Worm (Caenorhabditis elegans) whole organism, L1 larva: ENCODE measurements around the gene exc-7.
A peak's percentile ranks its signal among the peaks of the same experiment; 100 is the strongest.

Experiments used
- C16A3.4 ChIP-seq: fragments of 150-350 bp; optimal IDR thresholded peaks from 2 replicates; lab custom pipeline; 2014; ENCODE audit warnings: missing biosample characterization, missing genetic modification characterization
- C34B4.2 ChIP-seq: sonication (generic microtip); optimal IDR thresholded peaks from 2 replicates; lab custom pipeline; 2017; ENCODE audit warnings: mild to moderate bottlenecking, missing genetic modification characterization, missing compliant biosample characterization
- aha-1 ChIP-seq: fragments of 150-350 bp; optimal IDR thresholded peaks from 2 replicates; lab custom pipeline; 2014; ENCODE audit warnings: missing biosample characterization, missing genetic modification characterization
- ceh-82 ChIP-seq, 3 experiments: fragments of 150-350 bp in 1 of 3; sonication (generic microtip) in 2 of 3; optimal IDR thresholded peaks; 2 replicates each; lab custom pipeline; 2014 to 2017; ENCODE audit warnings: missing biosample characterization in 3 of 3, missing genetic modification characterization in 3 of 3
- ceh-88 ChIP-seq: fragments of 200-800 bp; sonication (Bioruptor generic); IDR thresholded peaks from 2 replicates; pipeline ENCODE4 v1.3.6; 2022; ENCODE audit warnings: missing genetic modification characterization, missing compliant biosample characterization
- ceh-90 ChIP-seq: sonication (generic microtip); optimal IDR thresholded peaks from 2 replicates; lab custom pipeline; 2016; ENCODE audit warnings: missing genetic modification characterization, missing compliant biosample characterization
- dsc-1 ChIP-seq: sonication (generic microtip); optimal IDR thresholded peaks from 2 replicates; lab custom pipeline; 2016; ENCODE audit warnings: mild to moderate bottlenecking, missing genetic modification characterization, missing compliant biosample characterization
- efl-1 ChIP-seq, 4 experiments: fragments of 150-350 bp; optimal IDR thresholded peaks in 3 of 4; peaks in 1 of 4; 1 replicate in 1 of 4; 2 replicates in 3 of 4; lab custom pipeline; 2014; ENCODE audit warnings: missing biosample characterization in 2 of 4, missing genetic modification characterization in 2 of 4, missing genetic modification reagents in 2 of 4
- efl-3 ChIP-seq: fragments of 200-800 bp; sonication (Bioruptor generic); optimal IDR thresholded peaks from 2 replicates; lab custom pipeline; 2018; ENCODE audit warnings: mild to moderate bottlenecking, missing genetic modification characterization, missing compliant biosample characterization
- egl-13 ChIP-seq: sonication (generic microtip); optimal IDR thresholded peaks from 2 replicates; lab custom pipeline; 2016; ENCODE audit warnings: missing genotype, missing genetic modification reagents, missing genetic modification characterization, missing compliant biosample characterization
- egl-27 ChIP-seq, 2 experiments: fragments of 150-350 bp in 1 of 2; sonication (generic microtip); optimal IDR thresholded peaks; 3 replicates each; lab custom pipeline; 2017 to 2018; ENCODE audit warnings: missing biosample characterization in 2 of 2, missing genetic modification characterization in 2 of 2, missing genetic modification reagents in 2 of 2
- elt-2 ChIP-seq: sonication (generic microtip); optimal IDR thresholded peaks from 2 replicates; lab custom pipeline; 2016; ENCODE audit warnings: missing genetic modification characterization, mild to moderate bottlenecking, inconsistent platforms, missing compliant biosample characterization, missing genetic modification reagents
- elt-3 ChIP-seq, 6 experiments: fragments of 150-350 bp in 1 of 6; sonication (generic microtip); optimal IDR thresholded peaks; 2 replicates each; lab custom pipeline; 2017 to 2018; ENCODE audit warnings: missing biosample characterization in 6 of 6, missing genetic modification characterization in 6 of 6, inconsistent platforms in 1 of 6
- ets-5 ChIP-seq: fragments of 200-800 bp; sonication (Bioruptor generic); IDR thresholded peaks from 2 replicates; pipeline ENCODE4 v1.3.6; 2022; ENCODE audit warnings: missing genetic modification characterization, missing compliant biosample characterization
- fkh-8 ChIP-seq: sonication (generic microtip); optimal IDR thresholded peaks from 2 replicates; lab custom pipeline; 2016; ENCODE audit warnings: mild to moderate bottlenecking, missing genetic modification characterization, missing compliant biosample characterization
- fos-1 ChIP-seq: fragments of 150-350 bp; optimal IDR thresholded peaks from 2 replicates; lab custom pipeline; 2014; ENCODE audit warnings: missing biosample characterization, missing genetic modification characterization
- grh-1 ChIP-seq: fragments of 200-800 bp; sonication (Bioruptor generic); IDR thresholded peaks from 2 replicates; pipeline ENCODE4 v1.3.6; 2022; ENCODE audit warnings: missing genetic modification reagents, missing genetic modification characterization, missing compliant biosample characterization
- hlh-17 ChIP-seq: fragments of 200-800 bp; sonication (Bioruptor generic); optimal IDR thresholded peaks from 2 replicates; lab custom pipeline; 2018; ENCODE audit warnings: missing genetic modification characterization, mild to moderate bottlenecking, missing compliant biosample characterization, moderate library complexity, borderline replicate concordance
- hlh-4 ChIP-seq: sonication (generic microtip); optimal IDR thresholded peaks from 2 replicates; lab custom pipeline; 2016; ENCODE audit warnings: mild to moderate bottlenecking, missing genetic modification characterization, missing compliant biosample characterization
- hpl-2 ChIP-seq: fragments of 150-350 bp; optimal IDR thresholded peaks from 2 replicates; lab custom pipeline; 2014; ENCODE audit warnings: missing biosample characterization, missing genetic modification reagents, missing genetic modification characterization
- irx-1 ChIP-seq: sonication (generic microtip); optimal IDR thresholded peaks from 2 replicates; lab custom pipeline; 2016; ENCODE audit warnings: missing genetic modification characterization, missing compliant biosample characterization
- isw-1 ChIP-seq: fragments of 200-800 bp; sonication (Bioruptor generic); IDR thresholded peaks from 2 replicates; pipeline ENCODE4 v1.3.6; 2022; ENCODE audit warnings: missing genetic modification characterization, missing compliant biosample characterization
- jun-1 ChIP-seq: fragments of 150-350 bp; optimal IDR thresholded peaks from 2 replicates; lab custom pipeline; 2014; ENCODE audit warnings: missing biosample characterization, missing genetic modification reagents, missing genetic modification characterization
- lin-13 ChIP-seq: fragments of 150-350 bp; optimal IDR thresholded peaks from 2 replicates; lab custom pipeline; 2014; ENCODE audit warnings: missing biosample characterization, missing genetic modification reagents, missing genetic modification characterization
- lin-35 ChIP-seq, 2 experiments: fragments of 150-350 bp; optimal IDR thresholded peaks; 2 replicates each; lab custom pipeline; 2014; ENCODE audit warnings: missing biosample characterization in 2 of 2, missing genetic modification characterization in 2 of 2, missing genetic modification reagents in 2 of 2
- lin-39 ChIP-seq: fragments of 150-350 bp; optimal IDR thresholded peaks from 2 replicates; lab custom pipeline; 2014; ENCODE audit warnings: missing biosample characterization, missing genetic modification reagents, missing genetic modification characterization
- mab-9 ChIP-seq: fragments of 200-800 bp; sonication (Bioruptor generic); IDR thresholded peaks from 2 replicates; pipeline ENCODE4 v1.3.6; 2022; ENCODE audit warnings: missing genetic modification reagents, missing genetic modification characterization, missing compliant biosample characterization
- mef-2 ChIP-seq: fragments of 150-350 bp; optimal IDR thresholded peaks from 2 replicates; lab custom pipeline; 2014; ENCODE audit warnings: missing biosample characterization, missing genetic modification characterization
- nhr-11 ChIP-seq: fragments of 150-350 bp; optimal IDR thresholded peaks from 2 replicates; lab custom pipeline; 2014; ENCODE audit warnings: missing biosample characterization, missing genetic modification characterization
- nhr-19 ChIP-seq: fragments of 200-800 bp; sonication (Bioruptor generic); conservative IDR thresholded peaks from 2 replicates; pipeline ENCODE4 v1.3.6; 2022; ENCODE audit warnings: missing genetic modification characterization, missing compliant biosample characterization
- nhr-20 ChIP-seq: sonication (generic microtip); optimal IDR thresholded peaks from 2 replicates; lab custom pipeline; 2016; ENCODE audit warnings: mild to moderate bottlenecking, missing genetic modification characterization, missing compliant biosample characterization
- nhr-237 ChIP-seq: fragments of 150-350 bp; optimal IDR thresholded peaks from 2 replicates; lab custom pipeline; 2014; ENCODE audit warnings: missing biosample characterization, missing genetic modification characterization
- nhr-28 ChIP-seq: fragments of 150-350 bp; optimal IDR thresholded peaks from 2 replicates; lab custom pipeline; 2014; ENCODE audit warnings: missing biosample characterization, missing genetic modification characterization
- nhr-47 ChIP-seq: sonication (generic microtip); optimal IDR thresholded peaks from 2 replicates; lab custom pipeline; 2016; ENCODE audit warnings: mild to moderate bottlenecking, missing genetic modification characterization, moderate library complexity, missing compliant biosample characterization
- nhr-71 ChIP-seq: sonication (generic microtip); optimal IDR thresholded peaks from 2 replicates; lab custom pipeline; 2016; ENCODE audit warnings: mild to moderate bottlenecking, missing genetic modification characterization, moderate library complexity, missing compliant biosample characterization
- nhr-76 ChIP-seq: sonication (generic microtip); optimal IDR thresholded peaks from 2 replicates; lab custom pipeline; 2017; ENCODE audit warnings: missing biosample characterization, missing genetic modification characterization
- nhr-85 ChIP-seq: sonication (generic microtip); peaks from one replicate; lab custom pipeline; 2016; ENCODE audit warnings: missing genetic modification characterization, inconsistent platforms, missing compliant biosample characterization
- nhr-90 ChIP-seq: sonication (generic microtip); optimal IDR thresholded peaks from 2 replicates; lab custom pipeline; 2016; ENCODE audit warnings: mild to moderate bottlenecking, missing genetic modification characterization, missing compliant biosample characterization; ENCODE audit not compliant: poor library complexity
- pqm-1 ChIP-seq: sonication (generic microtip); optimal IDR thresholded peaks from 3 replicates; lab custom pipeline; 2017; ENCODE audit warnings: missing biosample characterization, missing genetic modification characterization
- rnt-1 ChIP-seq: sonication (generic microtip); optimal IDR thresholded peaks from 2 replicates; lab custom pipeline; 2016; ENCODE audit warnings: mild to moderate bottlenecking, missing genetic modification characterization, moderate library complexity, missing compliant biosample characterization
- skn-1 ChIP-seq: fragments of 150-350 bp; optimal IDR thresholded peaks from 2 replicates; lab custom pipeline; 2014; ENCODE audit warnings: missing biosample characterization, missing genetic modification characterization
- sptf-1 ChIP-seq: fragments of 150-350 bp; optimal IDR thresholded peaks from 2 replicates; lab custom pipeline; 2014; ENCODE audit warnings: missing biosample characterization, missing genetic modification characterization
- sup-37 ChIP-seq: fragments of 200-800 bp; sonication (Bioruptor generic); optimal IDR thresholded peaks from 2 replicates; lab custom pipeline; 2018; ENCODE audit warnings: mild to moderate bottlenecking, missing genetic modification characterization, missing compliant biosample characterization
- unc-130 ChIP-seq: fragments of 150-350 bp; optimal IDR thresholded peaks from 2 replicates; lab custom pipeline; 2017; ENCODE audit warnings: missing biosample characterization, missing genetic modification characterization, inconsistent platforms
- unc-30 ChIP-seq: sonication (generic microtip); optimal IDR thresholded peaks from 2 replicates; lab custom pipeline; 2017; ENCODE audit warnings: missing biosample characterization, missing genetic modification characterization
- unc-62 ChIP-seq: fragments of 150-350 bp; optimal IDR thresholded peaks from 2 replicates; lab custom pipeline; 2014; ENCODE audit warnings: missing biosample characterization, missing genetic modification reagents, missing genetic modification characterization
- unc-98 ChIP-seq: fragments of 200-800 bp; sonication (Bioruptor generic); IDR thresholded peaks from 2 replicates; pipeline ENCODE4 v1.3.6; 2022; ENCODE audit warnings: missing genetic modification characterization, missing compliant biosample characterization
- vab-15 ChIP-seq: sonication (generic microtip); optimal IDR thresholded peaks from 2 replicates; lab custom pipeline; 2017; ENCODE audit warnings: missing genotype, mild to moderate bottlenecking, missing genetic modification characterization, missing compliant biosample characterization
- xbp-1 ChIP-seq: sonication (generic microtip); optimal IDR thresholded peaks from 2 replicates; lab custom pipeline; 2016; ENCODE audit warnings: missing genetic modification characterization, missing compliant biosample characterization
- zag-1 ChIP-seq: fragments of 150-350 bp; optimal IDR thresholded peaks from 2 replicates; lab custom pipeline; 2014; ENCODE audit warnings: missing biosample characterization, missing genetic modification characterization
- ztf-11 ChIP-seq, 2 experiments: sonication (generic microtip); optimal IDR thresholded peaks; 2 replicates each; lab custom pipeline; 2016 to 2017; ENCODE audit warnings: missing genetic modification characterization in 2 of 2, missing biosample characterization in 1 of 2, missing compliant biosample characterization in 1 of 2
- ztf-4 ChIP-seq: fragments of 150-350 bp; optimal IDR thresholded peaks from 2 replicates; lab custom pipeline; 2014; ENCODE audit warnings: missing biosample characterization, missing genetic modification characterization

Gene exc-7

ce11 chrII:9601069-9601468, 25.3 kb downstream of the exc-7 start (continued):
- peak; percentile 83 for TF ChIP-seq ztf-4 (tag; lab: Kevin White, UChicago)
- TF ChIP-seq nhr-19 (GFP tag; lab: Robert Waterston, UW) = peak; percentile 94
- TF ChIP-seq sup-37 = peak; percentile 37
- 0 out of 2 replicates have a peak, but pooled peaks have one; percentile 20 for TF ChIP-seq ceh-88 (GFP tag; lab: Robert Waterston, UW)
- no peak for TF ChIP-seq skn-1
- TF ChIP-seq nhr-90 (tag; lab: Kevin White, UChicago) = peak; percentile 87
- TF ChIP-seq unc-98 (GFP tag; lab: Robert Waterston, UW) = no peak
- TF ChIP-seq ceh-90 (tag; lab: Kevin White, UChicago) = no peak
- TF ChIP-seq mab-9 (GFP tag; lab: Robert Waterston, UW) = 0 out of 2 replicates have a peak, but pooled peaks have one; percentile 21
- TF ChIP-seq egl-27 (tag; optimal IDR thresholded peaks at IDR 0.05; lab: Kevin White, UChicago) = no peak
- no peak for TF ChIP-seq nhr-237 (tag; lab: Kevin White, UChicago)
- TF ChIP-seq dsc-1 (tag; lab: Kevin White, UChicago) = no peak
- TF ChIP-seq C34B4.2 (tag; lab: Kevin White, UChicago) = no peak
- TF ChIP-seq pqm-1 (tag; lab: Kevin White, UChicago) = no peak
- no peak for TF ChIP-seq hlh-4 (tag; lab: Kevin White, UChicago)
- TF ChIP-seq unc-130 (tag; lab: Kevin White, UChicago) = peak; percentile 94
- TF ChIP-seq hlh-17 (GFP tag; lab: Kevin White, UChicago) = no peak
- TF ChIP-seq efl-3 = no peak
- no peak for TF ChIP-seq nhr-76 (tag; lab: Kevin White, UChicago)
- peak; percentile 93 for TF ChIP-seq nhr-71
- TF ChIP-seq nhr-47 (tag; lab: Kevin White, UChicago) = peak; percentile 74
- TF ChIP-seq ets-5 = no peak
- TF ChIP-seq lin-35 (GFP tag; optimal IDR thresholded peaks at IDR 0.05; lab: Kevin White, UChicago) = peak; percentile 33 to 73
- no peak for TF ChIP-seq vab-15
- no peak for TF ChIP-seq unc-62 (GFP tag; lab: Kevin White, UChicago)
- TF ChIP-seq elt-3 (tag; optimal IDR thresholded peaks at IDR 0.05; lab: Kevin White, UChicago) = peak in 3 of 6 experiments; percentile 38 to 96 (median 89)
- TF ChIP-seq ceh-82 (tag; optimal IDR thresholded peaks at IDR 0.05; lab: Kevin White, UChicago) = no peak
- TF ChIP-seq grh-1 (GFP tag; lab: Robert Waterston, UW) = peak; percentile 55
- TF ChIP-seq elt-2 (tag; lab: Kevin White, UChicago) = no peak
- peak; percentile 7 for TF ChIP-seq hpl-2 (GFP tag; lab: Kevin White, UChicago)
- TF ChIP-seq fos-1 (tag; lab: Kevin White, UChicago) = peak; percentile 22
- peak; percentile 88 for TF ChIP-seq nhr-11 (tag; lab: Kevin White, UChicago)
- TF ChIP-seq zag-1 (tag; lab: Kevin White, UChicago) = no peak
- TF ChIP-seq ztf-11 (tag; optimal IDR thresholded peaks at IDR 0.05; lab: Kevin White, UChicago) = no peak
- peak; percentile 27 for TF ChIP-seq jun-1 (tag; lab: Kevin White, UChicago)
- TF ChIP-seq egl-13 = no peak
- TF ChIP-seq C16A3.4 = peak; percentile 61
- no peak for TF ChIP-seq unc-30 (tag; lab: Kevin White, UChicago)
- TF ChIP-seq isw-1 (GFP tag; lab: Robert Waterston, UW) = no peak
- peak; percentile 66 for TF ChIP-seq irx-1

ce11 chrII:9601679-9602078, 25.9 kb downstream of the exc-7 start:
- TF ChIP-seq sptf-1 (tag; lab: Kevin White, UChicago) (no peak), nhr-20 (tag; lab: Kevin White, UChicago) (peak; percentile 92), nhr-11 (tag; lab: Kevin White, UChicago) (no peak), lin-13 (peak; percentile 44), nhr-71 (peak; percentile 88), dsc-1 (tag; lab: Kevin White, UChicago) (no peak), hlh-4 (tag; lab: Kevin White, UChicago) (no peak), rnt-1 (tag; lab: Kevin White, UChicago) (peak; percentile 77), mef-2 (no peak), efl-1 (optimal IDR thresholded peaks at IDR 0.05; lab: Kevin White, UChicago) (no peak), efl-1 (GFP tag; optimal IDR thresholded peaks at IDR 0.05 in 1 of 2; lab: Kevin White, UChicago) (peak in 1 of 2 experiments; percentile 90), fkh-8 (tag; lab: Kevin White, UChicago) (no peak), nhr-28 (tag; lab: Kevin White, UChicago) (no peak), lin-39 (tag; lab: Kevin White, UChicago) (peak; percentile 12), C16A3.4 (peak; percentile 53), xbp-1 (tag; lab: Kevin White, UChicago) (peak; percentile 21), mab-9 (GFP tag; lab: Robert Waterston, UW) (no peak), nhr-85 (tag; lab: Kevin White, UChicago) (peak; percentile 91), aha-1 (tag; lab: Kevin White, UChicago) (no peak), egl-13 (no peak)
